Worm (Caenorhabditis elegans): ENCODE data around the gene daf-22.

The daf-22 gene

DNA sequence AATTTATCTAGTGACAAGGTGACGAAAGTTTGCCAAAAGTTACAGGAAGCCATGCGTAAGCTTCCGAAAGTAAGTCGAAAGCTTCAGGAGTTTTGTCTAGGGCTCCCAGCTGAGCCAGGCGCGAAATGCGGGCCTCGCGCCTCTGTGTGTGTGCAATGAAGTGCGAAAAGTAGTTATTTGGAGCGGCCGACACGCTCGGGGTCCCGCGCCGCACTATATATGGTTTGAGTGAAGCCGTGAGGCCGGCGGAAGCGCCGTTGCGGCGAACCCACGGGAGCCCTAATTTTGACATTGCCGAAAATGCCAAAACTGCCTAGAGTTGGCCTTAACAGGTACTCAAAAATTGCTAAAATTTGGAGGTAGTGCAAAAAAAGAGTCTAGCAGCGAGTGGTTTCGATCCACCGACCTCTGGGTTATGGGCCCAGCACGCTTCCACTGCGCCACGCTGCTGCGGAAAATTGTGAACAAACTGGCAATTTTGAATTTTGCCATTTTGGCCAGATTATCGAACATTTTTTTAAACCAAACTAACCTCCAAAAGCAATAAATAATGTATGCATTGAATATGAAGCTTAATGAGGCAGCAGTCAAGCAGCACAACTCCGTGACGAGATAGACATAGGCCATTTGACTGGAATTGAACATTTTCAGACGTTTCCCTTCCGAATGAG, 9.8 kb upstream of the daf-22 start:
- TF ChIP-seq lsy-2 (tag; optimal IDR thresholded peaks at IDR 0.05) (no peak), sma-3 (GFP tag; optimal IDR thresholded peaks at IDR 0.05) (no peak), mab-5 (tag; optimal IDR thresholded peaks at IDR 0.05) (no peak), peb-1 (tag; optimal IDR thresholded peaks at IDR 0.05) (no peak), elt-1 (tag; optimal IDR thresholded peaks at IDR 0.05) (no peak), C34F6.9 (tag; optimal IDR thresholded peaks at IDR 0.05) (no peak), mdl-1 (tag; optimal IDR thresholded peaks at IDR 0.05) (no peak), zag-1 (tag; optimal IDR thresholded peaks at IDR 0.05) (no peak), Y55F3AM.14 (GFP tag; optimal IDR thresholded peaks at IDR 0.05) (no peak), ceh-16 (tag; optimal IDR thresholded peaks at IDR 0.05) (no peak), blmp-1 (tag; optimal IDR thresholded peaks at IDR 0.05; ENCODE audit: insufficient read depth) (no peak), lin-13 (GFP tag; optimal IDR thresholded peaks at IDR 0.05) (no peak), snpc-4 (tag; optimal IDR thresholded peaks at IDR 0.05) (no peak), sem-4 (tag; optimal IDR thresholded peaks at IDR 0.05) (no peak), egl-27 (tag; optimal IDR thresholded peaks at IDR 0.05) (no peak), dmd-4 (tag; optimal IDR thresholded peaks at IDR 0.05) (no peak), nhr-12 (tag; optimal IDR thresholded peaks at IDR 0.05) (no peak)

DNA sequence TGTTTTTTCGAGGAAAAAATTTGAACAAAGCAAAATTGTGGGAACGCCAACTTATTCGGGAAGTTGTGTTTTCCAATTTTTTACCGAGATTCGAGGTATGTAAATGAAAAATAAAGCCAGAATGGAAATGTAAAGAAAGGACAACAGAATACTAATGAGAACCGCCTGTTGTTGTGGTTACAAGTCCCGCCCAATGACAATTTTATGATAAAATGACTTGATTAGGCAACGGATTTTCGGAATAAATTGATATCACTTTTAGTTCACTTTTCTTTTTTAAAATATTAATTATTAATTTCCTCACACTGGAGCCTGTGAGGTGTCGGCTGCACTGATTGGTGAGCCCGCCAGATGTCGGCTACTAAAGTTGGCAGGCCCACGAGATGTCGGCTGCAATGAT, 6.9 kb upstream of the daf-22 start, which contains the start of gene dct-12:
Gene dct-12 (minus strand): TSS at position 101 of the 400 bp plus-strand sequence.
- TF ChIP-seq sma-3 (GFP tag; optimal IDR thresholded peaks at IDR 0.05), result no peak
- no peak for TF ChIP-seq alr-1 (tag; optimal IDR thresholded peaks at IDR 0.05)
- no peak for TF ChIP-seq ceh-82 (tag; optimal IDR thresholded peaks at IDR 0.05)
- no peak for TF ChIP-seq peb-1 (tag; optimal IDR thresholded peaks at IDR 0.05)
- no peak for TF ChIP-seq mdl-1 (tag; optimal IDR thresholded peaks at IDR 0.05)
- TF ChIP-seq lsy-2 (tag; optimal IDR thresholded peaks at IDR 0.05), result no peak
- no peak for TF ChIP-seq lin-39 (tag; optimal IDR thresholded peaks at IDR 0.05)
- no peak for TF ChIP-seq unc-55 (GFP tag; optimal IDR thresholded peaks at IDR 0.05)
- TF ChIP-seq nhr-23 (tag; optimal IDR thresholded peaks at IDR 0.05), result no peak
- TF ChIP-seq sma-9 (GFP tag; optimal IDR thresholded peaks at IDR 0.05), result no peak
- no peak for TF ChIP-seq sma-9 (tag; optimal IDR thresholded peaks at IDR 0.05)
- no peak for TF ChIP-seq nhr-11 (tag; optimal IDR thresholded peaks at IDR 0.05)
- no peak for TF ChIP-seq nhr-129 (tag; optimal IDR thresholded peaks at IDR 0.05)
- TF ChIP-seq mab-5 (tag; optimal IDR thresholded peaks at IDR 0.05), result no peak
- no peak for TF ChIP-seq nhr-25 (tag; optimal IDR thresholded peaks at IDR 0.05)
- no peak for TF ChIP-seq unc-39 (tag; optimal IDR thresholded peaks at IDR 0.05)

DNA sequence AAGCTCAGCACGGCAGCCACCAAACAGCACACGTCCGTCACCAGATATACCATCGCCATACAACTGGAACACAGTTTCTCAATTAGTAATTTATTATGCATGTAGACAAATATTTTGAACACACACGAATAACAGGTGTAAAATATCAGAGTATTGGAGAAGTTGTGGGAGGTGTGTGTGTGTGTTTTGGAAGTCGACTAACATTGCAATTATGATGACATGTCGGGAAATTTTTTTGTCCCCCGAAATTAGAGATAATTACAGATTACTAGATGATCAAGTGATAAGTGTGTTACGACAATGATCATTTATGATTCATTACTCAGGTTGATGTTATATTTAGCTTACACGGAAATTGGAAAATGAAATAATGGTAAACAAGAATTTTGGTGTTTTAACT, 4.2 kb upstream of the daf-22 start, which contains the start of gene Y57A10C.8:
Gene Y57A10C.8 (minus strand): TSS at position 101 of the 400 bp plus-strand sequence.
- TF ChIP-seq nhr-237 (tag; optimal IDR thresholded peaks at IDR 0.05) (no peak), ceh-82 (tag; optimal IDR thresholded peaks at IDR 0.05) (no peak), peb-1 (tag; optimal IDR thresholded peaks at IDR 0.05) (no peak), snpc-4 (tag; optimal IDR thresholded peaks at IDR 0.05) (no peak), nhr-10 (tag; optimal IDR thresholded peaks at IDR 0.05) (no peak), nhr-25 (tag; optimal IDR thresholded peaks at IDR 0.05) (no peak), nhr-21 (tag; optimal IDR thresholded peaks at IDR 0.05) (no peak), lin-13 (GFP tag; optimal IDR thresholded peaks at IDR 0.05) (no peak), lin-11 (tag; optimal IDR thresholded peaks at IDR 0.05) (no peak), zag-1 (tag; optimal IDR thresholded peaks at IDR 0.05) (no peak), Y55F3AM.14 (GFP tag; optimal IDR thresholded peaks at IDR 0.05) (no peak), fos-1 (tag; optimal IDR thresholded peaks at IDR 0.05) (no peak), blmp-1 (tag; optimal IDR thresholded peaks at IDR 0.05; ENCODE audit: insufficient read depth) (no peak), alr-1 (tag; optimal IDR thresholded peaks at IDR 0.05) (no peak), elt-1 (tag; optimal IDR thresholded peaks at IDR 0.05) (no peak), F13H6.1 (tag; optimal IDR thresholded peaks at IDR 0.05) (no peak), ztf-11 (tag; optimal IDR thresholded peaks at IDR 0.05) (no peak)

DNA sequence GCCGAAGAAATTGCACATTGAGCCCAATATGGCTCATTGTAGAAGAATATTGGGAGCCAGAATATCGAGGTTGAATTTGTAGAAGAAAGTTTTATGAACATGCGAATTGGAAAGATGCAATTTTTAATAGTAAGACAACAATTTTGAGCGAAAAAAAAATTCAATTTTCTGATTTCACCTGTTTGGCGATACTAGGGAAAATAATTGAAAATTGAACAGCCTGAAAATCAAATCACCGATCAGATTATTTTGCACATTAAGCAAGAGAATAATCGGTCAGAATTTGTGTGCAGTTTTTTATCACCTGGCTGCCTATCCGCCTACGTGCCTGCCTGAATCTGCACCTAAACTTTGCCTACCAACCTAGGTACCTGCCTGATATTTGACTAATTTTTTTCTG, 5.0 kb downstream of the daf-22 start, which contains the start of gene sre-26:
Gene sre-26 (minus strand): TSS at position 101 of the 400 bp plus-strand sequence.
- no peak for TF ChIP-seq peb-1 (tag; optimal IDR thresholded peaks at IDR 0.05)
- no peak for TF ChIP-seq nhr-6 (tag; optimal IDR thresholded peaks at IDR 0.05)
- no peak for TF ChIP-seq blmp-1 (tag; optimal IDR thresholded peaks at IDR 0.05; ENCODE audit: insufficient read depth)
- no peak for TF ChIP-seq sem-4 (tag; optimal IDR thresholded peaks at IDR 0.05)
- TF ChIP-seq crh-2 (tag; optimal IDR thresholded peaks at IDR 0.05), result no peak
- no peak for TF ChIP-seq elt-3 (tag; optimal IDR thresholded peaks at IDR 0.05)
- TF ChIP-seq gmeb-1 (tag; optimal IDR thresholded peaks at IDR 0.05), result no peak
- no peak for TF ChIP-seq F13H6.1 (tag; optimal IDR thresholded peaks at IDR 0.05)
- TF ChIP-seq nhr-237 (tag; optimal IDR thresholded peaks at IDR 0.05), result no peak
